Worm (Caenorhabditis elegans) whole organism, L3 larva: ENCODE measurements around the gene sbt-1.

Source experiments
- ZK546.5 ChIP-seq: sonication (generic microtip); optimal IDR thresholded peaks from 2 replicates; lab custom pipeline; 2017; ENCODE audit warnings: missing biosample characterization, missing genetic modification characterization
- aly-2 ChIP-seq: fragments of 150-350 bp; optimal IDR thresholded peaks from 2 replicates; lab custom pipeline; 2014; ENCODE audit warnings: missing biosample characterization, missing genetic modification characterization
- ceh-28 ChIP-seq: fragments of 150-350 bp; optimal IDR thresholded peaks from 2 replicates; lab custom pipeline; 2014; ENCODE audit warnings: missing biosample characterization, missing genetic modification reagents, missing genetic modification characterization
- ceh-82 ChIP-seq: fragments of 150-350 bp; optimal IDR thresholded peaks from 2 replicates; lab custom pipeline; 2014; ENCODE audit warnings: missing biosample characterization, missing genetic modification characterization
- ceh-9 ChIP-seq: sonication (generic microtip); optimal IDR thresholded peaks from 2 replicates; lab custom pipeline; 2018; ENCODE audit warnings: missing biosample characterization, missing genetic modification characterization
- daf-12 ChIP-seq: fragments of 150-350 bp; optimal IDR thresholded peaks from 2 replicates; lab custom pipeline; 2014; ENCODE audit warnings: missing biosample characterization, missing genetic modification reagents, missing genetic modification characterization
- egl-27 ChIP-seq: sonication (generic microtip); optimal IDR thresholded peaks from 4 replicates; lab custom pipeline; 2017; ENCODE audit warnings: missing biosample characterization, missing genetic modification reagents, missing genetic modification characterization
- elt-1 ChIP-seq: fragments of 150-350 bp; optimal IDR thresholded peaks from 2 replicates; lab custom pipeline; 2014; ENCODE audit warnings: missing biosample characterization, missing genetic modification characterization
- elt-2 ChIP-seq: sonication (generic microtip); optimal IDR thresholded peaks from 2 replicates; lab custom pipeline; 2016; ENCODE audit warnings: missing genetic modification reagents, mild to moderate bottlenecking, missing genetic modification characterization, missing compliant biosample characterization
- elt-3 ChIP-seq, 3 experiments: fragments of 150-350 bp in 1 of 3; sonication (generic microtip) in 2 of 3; optimal IDR thresholded peaks; 2 replicates in 2 of 3; 4 replicates in 1 of 3; lab custom pipeline; 2014 to 2017; ENCODE audit warnings: missing biosample characterization in 3 of 3, missing genetic modification characterization in 3 of 3
- fkh-10 ChIP-seq: sonication (generic microtip); optimal IDR thresholded peaks from 2 replicates; lab custom pipeline; 2017; ENCODE audit warnings: missing biosample characterization, missing genetic modification reagents, missing genetic modification characterization
- fkh-2 ChIP-seq: fragments of 150-350 bp; optimal IDR thresholded peaks from 2 replicates; lab custom pipeline; 2014; ENCODE audit warnings: missing biosample characterization, missing genetic modification reagents, missing genetic modification characterization
- fos-1 ChIP-seq: fragments of 150-350 bp; optimal IDR thresholded peaks from 2 replicates; lab custom pipeline; 2014; ENCODE audit warnings: missing biosample characterization, missing genetic modification characterization
- hmg-11 ChIP-seq: sonication (generic microtip); optimal IDR thresholded peaks from 2 replicates; lab custom pipeline; 2016; ENCODE audit warnings: missing genetic modification characterization, missing compliant biosample characterization
- jun-1 ChIP-seq: fragments of 150-350 bp; optimal IDR thresholded peaks from 2 replicates; lab custom pipeline; 2014; ENCODE audit warnings: missing biosample characterization, missing genetic modification reagents, missing genetic modification characterization
- lin-15B ChIP-seq: fragments of 150-350 bp; optimal IDR thresholded peaks from 2 replicates; lab custom pipeline; 2014; ENCODE audit warnings: missing biosample characterization, missing genetic modification characterization
- lin-39 ChIP-seq: fragments of 150-350 bp; optimal IDR thresholded peaks from 2 replicates; lab custom pipeline; 2018; ENCODE audit warnings: missing biosample characterization, missing genetic modification reagents, missing genetic modification characterization
- lsy-12 ChIP-seq: sonication (generic microtip); optimal IDR thresholded peaks from 2 replicates; lab custom pipeline; 2016; ENCODE audit warnings: mild to moderate bottlenecking, missing genetic modification characterization, missing compliant biosample characterization
- mdl-1 ChIP-seq: fragments of 150-350 bp; optimal IDR thresholded peaks from 2 replicates; lab custom pipeline; 2014; ENCODE audit warnings: missing biosample characterization, missing genetic modification characterization
- mml-1 ChIP-seq: fragments of 150-350 bp; sonication (generic microtip); optimal IDR thresholded peaks from 3 replicates; lab custom pipeline; 2014; ENCODE audit warnings: missing biosample characterization, missing genetic modification characterization
- nhr-11 ChIP-seq: fragments of 150-350 bp; optimal IDR thresholded peaks from 2 replicates; lab custom pipeline; 2014; ENCODE audit warnings: missing biosample characterization, missing genetic modification characterization
- nhr-12 ChIP-seq: fragments of 150-350 bp; optimal IDR thresholded peaks from 2 replicates; lab custom pipeline; 2014; ENCODE audit warnings: missing biosample characterization, missing genetic modification characterization
- nhr-23 ChIP-seq: fragments of 150-350 bp; optimal IDR thresholded peaks from 2 replicates; lab custom pipeline; 2014; ENCODE audit warnings: missing biosample characterization, missing genetic modification reagents, missing genetic modification characterization
- nhr-237 ChIP-seq: fragments of 150-350 bp; optimal IDR thresholded peaks from 2 replicates; lab custom pipeline; 2014; ENCODE audit warnings: missing biosample characterization, missing genetic modification characterization
- nhr-28 ChIP-seq: fragments of 150-350 bp; optimal IDR thresholded peaks from 2 replicates; lab custom pipeline; 2014; ENCODE audit warnings: missing biosample characterization, missing genetic modification characterization
- nhr-43 ChIP-seq: sonication (generic microtip); optimal IDR thresholded peaks from 2 replicates; lab custom pipeline; 2016; ENCODE audit warnings: mild to moderate bottlenecking, missing genetic modification characterization, missing compliant biosample characterization; ENCODE audit not compliant: poor library complexity, severe bottlenecking
- nhr-67 ChIP-seq: fragments of 150-350 bp; optimal IDR thresholded peaks from 2 replicates; lab custom pipeline; 2014; ENCODE audit warnings: missing biosample characterization, missing genetic modification characterization
- nhr-76 ChIP-seq: fragments of 150-350 bp; sonication (generic microtip); optimal IDR thresholded peaks from 5 replicates; lab custom pipeline; 2014; ENCODE audit warnings: missing biosample characterization, missing genetic modification characterization
- nhr-77 ChIP-seq: fragments of 150-350 bp; optimal IDR thresholded peaks from 2 replicates; lab custom pipeline; 2014; ENCODE audit warnings: missing biosample characterization, missing genetic modification characterization
- pha-4 ChIP-seq: fragments of 150-350 bp; optimal IDR thresholded peaks from 2 replicates; lab custom pipeline; 2014; ENCODE audit warnings: missing biosample characterization, missing genetic modification reagents, missing genetic modification characterization
- pqm-1 ChIP-seq: fragments of 150-350 bp; optimal IDR thresholded peaks from 2 replicates; lab custom pipeline; 2017; ENCODE audit warnings: missing biosample characterization, missing genetic modification characterization, inconsistent platforms
- sea-2 ChIP-seq: fragments of 150-350 bp; sonication (generic microtip); optimal IDR thresholded peaks from 4 replicates; lab custom pipeline; 2014; ENCODE audit warnings: missing biosample characterization, missing genetic modification reagents, missing genetic modification characterization
- skn-1 ChIP-seq: fragments of 150-350 bp; optimal IDR thresholded peaks from 2 replicates; lab custom pipeline; 2014; ENCODE audit warnings: missing biosample characterization, missing genetic modification characterization
- snpc-4 ChIP-seq: fragments of 150-350 bp; optimal IDR thresholded peaks from 2 replicates; lab custom pipeline; 2014; ENCODE audit warnings: missing biosample characterization, missing genetic modification characterization
- zag-1 ChIP-seq: fragments of 150-350 bp; optimal IDR thresholded peaks from 2 replicates; lab custom pipeline; 2014; ENCODE audit warnings: missing biosample characterization, missing genetic modification characterization
- ztf-11 ChIP-seq: fragments of 150-350 bp; optimal IDR thresholded peaks from 2 replicates; lab custom pipeline; 2014; ENCODE audit warnings: missing biosample characterization, missing genetic modification characterization
- ztf-4 ChIP-seq: fragments of 150-350 bp; optimal IDR thresholded peaks from 2 replicates; lab custom pipeline; 2014; ENCODE audit warnings: missing biosample characterization, missing genetic modification characterization

sbt-1 gene

ce11 chrV:20815842-20816241 is 12.8 kb downstream of the sbt-1 start, which contains the start of gene sshk-1:
Gene sshk-1, plus strand, starts transcription at chrV:20816142.
- TF ChIP-seq lsy-12 (tag; lab: Kevin White, UChicago) = no peak
- TF ChIP-seq sea-2 (GFP tag; lab: Kevin White, UChicago) = no peak
- no peak for TF ChIP-seq nhr-77 (tag; lab: Kevin White, UChicago)
- no peak for TF ChIP-seq fkh-2 (tag; lab: Kevin White, UChicago)
- TF ChIP-seq lin-15B (tag; lab: Kevin White, UChicago) = no peak
- no peak for TF ChIP-seq daf-12 (tag; lab: Kevin White, UChicago)
- TF ChIP-seq lin-39 (tag; lab: Kevin White, UChicago) = no peak
- TF ChIP-seq ztf-4 (tag; lab: Kevin White, UChicago) = no peak
- TF ChIP-seq elt-2 (tag; lab: Kevin White, UChicago) = no peak
- no peak for TF ChIP-seq elt-1
- no peak for TF ChIP-seq skn-1 (tag; lab: Kevin White, UChicago)

- TF ChIP-seq fkh-2 (tag; lab: Kevin White, UChicago) = no peak
- TF ChIP-seq nhr-23 (tag; lab: Kevin White, UChicago) = no peak
- no peak for TF ChIP-seq sea-2 (GFP tag; lab: Kevin White, UChicago)
- no peak for TF ChIP-seq nhr-77 (tag; lab: Kevin White, UChicago)
- no peak for TF ChIP-seq ZK546.5 (tag; lab: Kevin White, UChicago)
- TF ChIP-seq ceh-28 (tag; lab: Kevin White, UChicago) = no peak
- TF ChIP-seq ceh-9 = no peak
- no peak for TF ChIP-seq nhr-11 (tag; lab: Kevin White, UChicago)
Observed at ce11 chrV:20814424-20814823, 14.3 kb downstream of the sbt-1 start, which contains the start of gene Y44A6D.7. Gene Y44A6D.7, plus strand, starts transcription at chrV:20814724.

ce11 chrV:20813646-20814045 is 15.0 kb downstream of the sbt-1 start:
- TF ChIP-seq egl-27 (no peak), nhr-12 (tag; lab: Kevin White, UChicago) (no peak), ceh-28 (tag; lab: Kevin White, UChicago) (no peak), elt-1 (no peak), nhr-237 (tag; lab: Kevin White, UChicago) (no peak), jun-1 (tag; lab: Kevin White, UChicago) (no peak), ztf-11 (tag; lab: Kevin White, UChicago) (no peak), pha-4 (tag; lab: Kevin White, UChicago) (no peak), mdl-1 (tag; lab: Kevin White, UChicago) (no peak), pqm-1 (tag; lab: Kevin White, UChicago) (no peak)

ce11 chrV:20807038-20807437 is 21.6 kb downstream of the sbt-1 start, which contains the start of gene Y44A6D.6:
Gene Y44A6D.6, plus strand, starts transcription at chrV:20807338.
- TF ChIP-seq nhr-67 (tag; lab: Kevin White, UChicago) = no peak
- TF ChIP-seq nhr-43 (tag; lab: Kevin White, UChicago) = no peak
- no peak for TF ChIP-seq daf-12 (tag; lab: Kevin White, UChicago)
- no peak for TF ChIP-seq jun-1 (tag; lab: Kevin White, UChicago)
- TF ChIP-seq lin-39 (tag; lab: Kevin White, UChicago) = no peak
- no peak for TF ChIP-seq zag-1 (tag; lab: Kevin White, UChicago)
- TF ChIP-seq fos-1 (tag; lab: Kevin White, UChicago) = no peak
- TF ChIP-seq ceh-82 (tag; lab: Kevin White, UChicago) = no peak
- no peak for TF ChIP-seq ZK546.5 (tag; lab: Kevin White, UChicago)
- no peak for TF ChIP-seq skn-1 (tag; lab: Kevin White, UChicago)
- TF ChIP-seq nhr-23 (tag; lab: Kevin White, UChicago) = no peak
- no peak for TF ChIP-seq mml-1
- TF ChIP-seq aly-2 (tag; lab: Kevin White, UChicago) = no peak
- TF ChIP-seq hmg-11 = no peak

ce11 chrV:20803464-20803863 is 25.2 kb downstream of the sbt-1 start:
- TF ChIP-seq snpc-4 = peak; percentile 73

ce11 chrV:20802906-20803305 is 25.8 kb downstream of the sbt-1 start, which contains the start of gene Y44A6D.5:
Gene Y44A6D.5, minus strand, starts transcription at chrV:20803006.
- TF ChIP-seq elt-3 (tag; optimal IDR thresholded peaks at IDR 0.05; lab: Kevin White, UChicago) (no peak), nhr-28 (tag; lab: Kevin White, UChicago) (no peak), fkh-10 (GFP tag; lab: Kevin White, UChicago) (no peak), nhr-76 (tag; lab: Kevin White, UChicago) (no peak), lsy-12 (tag; lab: Kevin White, UChicago) (no peak)
- TF ChIP-seq, all 47 proteins: peak for 0
